Worm (Caenorhabditis elegans): ENCODE data around the gene pssy-1.

pssy-1 gene

DNA sequence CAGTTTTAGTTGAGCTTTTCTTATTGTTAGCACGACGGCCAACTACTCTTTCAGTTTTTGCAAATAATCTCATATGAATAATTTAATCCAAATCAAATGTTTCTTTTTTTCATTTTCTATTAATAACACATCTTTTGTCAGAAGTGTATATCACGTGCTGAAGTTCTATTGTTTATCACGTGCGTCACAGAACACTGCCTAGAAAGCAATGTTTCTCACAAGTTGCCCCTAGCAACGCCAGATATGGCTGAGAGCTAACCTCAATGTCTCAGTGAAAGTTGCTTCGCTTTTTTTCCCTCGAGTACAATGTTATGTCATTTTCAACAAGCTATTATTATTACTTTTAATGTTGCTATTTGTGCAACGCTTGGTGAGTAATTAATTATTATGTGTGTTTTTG lies 37.4 kb upstream of the pssy-1 start (continued):
- peak; percentile 33 for TF ChIP-seq nhr-20 (tag; optimal IDR thresholded peaks at IDR 0.05)
- peak; percentile 62 for TF ChIP-seq sox-4 (tag; optimal IDR thresholded peaks at IDR 0.05)
- peak; percentile 91 for TF ChIP-seq fkh-8 (tag; optimal IDR thresholded peaks at IDR 0.05)
- peak; percentile 8 for TF ChIP-seq fkh-10 (GFP tag; optimal IDR thresholded peaks at IDR 0.05)
- no peak for TF ChIP-seq efl-1 (optimal IDR thresholded peaks at IDR 0.05)
- TF ChIP-seq efl-1 (GFP tag; optimal IDR thresholded peaks at IDR 0.05 in 1 of 2), result no peak
- no peak for TF ChIP-seq lin-14 (GFP tag; optimal IDR thresholded peaks at IDR 0.05)
- TF ChIP-seq ets-5 (GFP tag; IDR thresholded peaks at IDR 0.05), result no peak
- TF ChIP-seq mab-9 (GFP tag; IDR thresholded peaks at IDR 0.05), result no peak
- no peak for TF ChIP-seq unc-30 (tag; optimal IDR thresholded peaks at IDR 0.05)
- no peak for TF ChIP-seq fkh-4 (tag; optimal IDR thresholded peaks at IDR 0.05; ENCODE audit: borderline replicate concordance)
- no peak for TF ChIP-seq grh-1 (GFP tag; IDR thresholded peaks at IDR 0.05)
- TF ChIP-seq ztf-4 (tag; optimal IDR thresholded peaks at IDR 0.05), result no peak
- no peak for TF ChIP-seq blmp-1 (tag; optimal IDR thresholded peaks at IDR 0.05)
- no peak for TF ChIP-seq dpl-1 (GFP tag; optimal IDR thresholded peaks at IDR 0.05)
- no peak for TF ChIP-seq unc-86 (tag; optimal IDR thresholded peaks at IDR 0.05)
- no peak for TF ChIP-seq elt-2 (tag; optimal IDR thresholded peaks at IDR 0.05)
- peak; percentile 7 for TF ChIP-seq swsn-7 (tag; optimal IDR thresholded peaks at IDR 0.05)
- TF ChIP-seq unc-62 (GFP tag; optimal IDR thresholded peaks at IDR 0.05), result no peak
- TF ChIP-seq hlh-17 (GFP tag; optimal IDR thresholded peaks at IDR 0.05; ENCODE audit: borderline replicate concordance), result no peak
- peak; percentile 62 for TF ChIP-seq nhr-71 (tag; optimal IDR thresholded peaks at IDR 0.05)
- no peak for TF ChIP-seq elt-3 (tag; optimal IDR thresholded peaks at IDR 0.05)
- TF ChIP-seq nhr-47 (tag; optimal IDR thresholded peaks at IDR 0.05), result peak; percentile 57
- no peak for TF ChIP-seq ceh-88 (GFP tag; IDR thresholded peaks at IDR 0.05)
- TF ChIP-seq lir-3 (tag; optimal IDR thresholded peaks at IDR 0.05; ENCODE audit: poor library complexity), result no peak
- no peak for TF ChIP-seq irx-1 (tag; optimal IDR thresholded peaks at IDR 0.05)
- no peak for TF ChIP-seq xbp-1 (tag; optimal IDR thresholded peaks at IDR 0.05)
- TF ChIP-seq nhr-12 (tag; optimal IDR thresholded peaks at IDR 0.05), result no peak
- no peak for TF ChIP-seq hpl-2 (GFP tag; optimal IDR thresholded peaks at IDR 0.05)

DNA sequence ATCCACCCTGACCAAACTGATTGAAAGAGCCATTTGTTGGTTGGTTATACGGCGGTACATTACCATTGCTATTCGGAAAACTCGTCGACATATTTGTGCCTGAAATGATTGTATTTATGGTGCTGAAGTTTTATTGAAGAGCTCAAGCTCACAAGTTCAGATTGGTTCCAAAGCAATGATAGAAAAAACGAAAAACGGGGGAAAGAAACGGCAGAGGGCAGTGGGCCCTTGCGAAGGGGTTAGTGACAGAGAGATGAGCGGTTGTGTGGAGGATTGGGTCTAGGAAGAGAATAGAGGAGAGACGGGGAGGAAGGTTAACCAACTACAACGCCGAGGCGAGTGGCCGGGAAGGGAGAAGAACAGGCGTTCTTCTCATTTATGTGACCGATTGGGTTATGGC lies 34.0 kb upstream of the pssy-1 start, which contains the start of gene nra-3:
nra-3 (minus strand) TSS at position 101 of the 400 bp plus-strand sequence.
- TF ChIP-seq lin-14 (GFP tag; optimal IDR thresholded peaks at IDR 0.05) (peak; percentile 16), rnt-1 (tag; optimal IDR thresholded peaks at IDR 0.05) (peak; percentile 4), nhr-84 (tag; optimal IDR thresholded peaks at IDR 0.05) (no peak)

DNA sequence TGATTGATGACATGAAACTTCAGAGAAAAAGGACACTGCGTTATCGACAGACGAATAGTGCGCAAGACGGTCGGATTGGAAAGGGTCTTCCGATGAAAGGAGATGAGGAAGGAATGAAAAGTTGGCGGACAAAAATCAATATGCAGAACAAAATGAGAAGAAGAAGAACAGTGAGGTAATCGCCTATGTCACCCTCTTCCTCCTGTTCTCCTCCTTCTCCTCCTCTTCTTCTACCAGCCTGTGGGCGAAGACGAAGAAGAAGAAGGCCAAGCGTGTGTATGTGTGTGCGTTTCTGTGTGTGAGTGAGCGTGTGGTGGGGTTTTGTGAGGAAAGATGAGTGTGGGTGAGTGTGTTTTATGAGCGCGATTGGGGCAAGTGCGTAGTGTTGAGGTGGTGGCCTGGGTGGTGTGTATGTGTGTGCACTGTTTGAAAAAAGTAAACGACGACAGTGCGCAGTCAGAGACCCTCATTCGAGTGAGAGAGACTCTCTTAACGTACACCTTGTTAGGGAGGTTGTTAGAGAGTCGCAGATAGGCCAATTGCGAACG lies 33.1 kb upstream of the pssy-1 start, which contains the start of gene tsp-21:
tsp-21 (plus strand) TSS at position 146 of the 548 bp plus-strand sequence.
- peak; percentile 77 for TF ChIP-seq nhr-71 (tag; optimal IDR thresholded peaks at IDR 0.05)
- TF ChIP-seq lin-13 (GFP tag; optimal IDR thresholded peaks at IDR 0.05), result peak; percentile 67
- TF ChIP-seq nhr-19 (GFP tag; conservative IDR thresholded peaks at IDR 0.05), result peak; percentile 57
- TF ChIP-seq lir-3 (tag; optimal IDR thresholded peaks at IDR 0.05; ENCODE audit: poor library complexity), result no peak
- no peak for TF ChIP-seq tlp-1 (tag; optimal IDR thresholded peaks at IDR 0.05)
- TF ChIP-seq mdl-1 (tag; optimal IDR thresholded peaks at IDR 0.05), result peak in 1 of 2 experiments; percentile 71
- peak; percentile 32 for TF ChIP-seq fkh-8 (tag; optimal IDR thresholded peaks at IDR 0.05)
- TF ChIP-seq egl-13 (tag; optimal IDR thresholded peaks at IDR 0.05), result no peak
- peak; percentile 76 for TF ChIP-seq fos-1 (tag; optimal IDR thresholded peaks at IDR 0.05)
- TF ChIP-seq lsy-2 (tag; optimal IDR thresholded peaks at IDR 0.05), result peak; percentile 28 to 78
- peak; percentile 59 for TF ChIP-seq tbx-2 (tag; optimal IDR thresholded peaks at IDR 0.05)
- TF ChIP-seq blmp-1 (tag; optimal IDR thresholded peaks at IDR 0.05), result peak; percentile 96
- TF ChIP-seq ceh-8 (GFP tag; optimal IDR thresholded peaks at IDR 0.05), result peak; percentile 53
- TF ChIP-seq unc-130 (tag; optimal IDR thresholded peaks at IDR 0.05), result no peak
- TF ChIP-seq jun-1 (tag; optimal IDR thresholded peaks at IDR 0.05), result peak; percentile 82
- no peak for TF ChIP-seq nhr-12 (tag; optimal IDR thresholded peaks at IDR 0.05)
- TF ChIP-seq snpc-4 (tag; optimal IDR thresholded peaks at IDR 0.05), result no peak
- TF ChIP-seq nhr-90 (tag; optimal IDR thresholded peaks at IDR 0.05; ENCODE audit: poor library complexity), result peak; percentile 65
- TF ChIP-seq ztf-11 (tag; optimal IDR thresholded peaks at IDR 0.05), result peak in 1 of 2 experiments; percentile 50
- TF ChIP-seq nhr-77 (tag; optimal IDR thresholded peaks at IDR 0.05), result peak; percentile 77
- TF ChIP-seq vab-15 (tag; optimal IDR thresholded peaks at IDR 0.05), result no peak
- TF ChIP-seq dsc-1 (tag; optimal IDR thresholded peaks at IDR 0.05), result peak; percentile 11
- no peak for TF ChIP-seq fkh-4 (tag; optimal IDR thresholded peaks at IDR 0.05; ENCODE audit: borderline replicate concordance)
- peak; percentile 91 for TF ChIP-seq snu-23 (GFP tag; optimal IDR thresholded peaks at IDR 0.05)
- no peak for TF ChIP-seq sptf-1 (tag; optimal IDR thresholded peaks at IDR 0.05)

Measured in whole organism, L1 larva.